Worm (Caenorhabditis elegans) whole organism, L1 larva: Measurements from ENCODE around the gene K03H1.11.

Source experiments
- F16B12.6 ChIP-seq: fragments of 150-350 bp; optimal IDR thresholded peaks from 2 replicates; lab custom pipeline; 2014; ENCODE audit warnings: missing biosample characterization, missing genetic modification characterization
- alr-1 ChIP-seq: fragments of 200-800 bp; sonication (Bioruptor generic); optimal IDR thresholded peaks from 2 replicates; lab custom pipeline; 2018; ENCODE audit warnings: borderline replicate concordance, mild to moderate bottlenecking, missing genetic modification characterization, missing compliant biosample characterization
- ama-1 ChIP-seq: fragments of 150-350 bp; optimal IDR thresholded peaks from 2 replicates; lab custom pipeline; 2014
- blmp-1 ChIP-seq: fragments of 150-350 bp; optimal IDR thresholded peaks from 2 replicates; lab custom pipeline; 2014; ENCODE audit warnings: missing biosample characterization, missing genetic modification characterization
- ces-1 ChIP-seq: fragments of 150-350 bp; optimal IDR thresholded peaks from 2 replicates; lab custom pipeline; 2014; ENCODE audit warnings: missing biosample characterization, missing genetic modification reagents, missing genetic modification characterization
- dpl-1 ChIP-seq, 3 experiments: fragments of 150-350 bp in 2 of 3; sonication (generic microtip) in 1 of 3; optimal IDR thresholded peaks; 2 replicates each; lab custom pipeline; 2014 to 2017; ENCODE audit warnings: missing biosample characterization in 3 of 3, missing genetic modification characterization in 3 of 3, missing genetic modification reagents in 3 of 3
- dsc-1 ChIP-seq: sonication (generic microtip); optimal IDR thresholded peaks from 2 replicates; lab custom pipeline; 2016; ENCODE audit warnings: mild to moderate bottlenecking, missing genetic modification characterization, missing compliant biosample characterization
- efl-1 ChIP-seq, 4 experiments: fragments of 150-350 bp; optimal IDR thresholded peaks in 3 of 4; peaks in 1 of 4; 1 replicate in 1 of 4; 2 replicates in 3 of 4; lab custom pipeline; 2014; ENCODE audit warnings: missing biosample characterization in 2 of 4, missing genetic modification characterization in 2 of 4, missing genetic modification reagents in 2 of 4
- efl-3 ChIP-seq: fragments of 200-800 bp; sonication (Bioruptor generic); optimal IDR thresholded peaks from 2 replicates; lab custom pipeline; 2018; ENCODE audit warnings: mild to moderate bottlenecking, missing genetic modification characterization, missing compliant biosample characterization
- egl-27 ChIP-seq, 2 experiments: fragments of 150-350 bp in 1 of 2; sonication (generic microtip); optimal IDR thresholded peaks; 3 replicates each; lab custom pipeline; 2017 to 2018; ENCODE audit warnings: missing biosample characterization in 2 of 2, missing genetic modification characterization in 2 of 2, missing genetic modification reagents in 2 of 2
- elt-3 ChIP-seq, 6 experiments: fragments of 150-350 bp in 1 of 6; sonication (generic microtip); optimal IDR thresholded peaks; 2 replicates each; lab custom pipeline; 2017 to 2018; ENCODE audit warnings: missing biosample characterization in 6 of 6, missing genetic modification characterization in 6 of 6, inconsistent platforms in 1 of 6
- fkh-10 ChIP-seq: sonication (generic microtip); optimal IDR thresholded peaks from 2 replicates; lab custom pipeline; 2017; ENCODE audit warnings: missing biosample characterization, missing genetic modification reagents, missing genetic modification characterization
- fkh-4 ChIP-seq: sonication (generic microtip); optimal IDR thresholded peaks from 2 replicates; lab custom pipeline; 2016; ENCODE audit warnings: missing compliant biosample characterization, missing genetic modification characterization, borderline replicate concordance
- fkh-8 ChIP-seq: sonication (generic microtip); optimal IDR thresholded peaks from 2 replicates; lab custom pipeline; 2016; ENCODE audit warnings: mild to moderate bottlenecking, missing genetic modification characterization, missing compliant biosample characterization
- irx-1 ChIP-seq: sonication (generic microtip); optimal IDR thresholded peaks from 2 replicates; lab custom pipeline; 2016; ENCODE audit warnings: missing genetic modification characterization, missing compliant biosample characterization
- isw-1 ChIP-seq: fragments of 200-800 bp; sonication (Bioruptor generic); IDR thresholded peaks from 2 replicates; pipeline ENCODE4 v1.3.6; 2022; ENCODE audit warnings: missing genetic modification characterization, missing compliant biosample characterization
- lin-13 ChIP-seq: fragments of 150-350 bp; optimal IDR thresholded peaks from 2 replicates; lab custom pipeline; 2014; ENCODE audit warnings: missing biosample characterization, missing genetic modification reagents, missing genetic modification characterization
- lin-15B ChIP-seq: fragments of 150-350 bp; sonication (generic microtip); optimal IDR thresholded peaks from 3 replicates; lab custom pipeline; 2014; ENCODE audit warnings: missing biosample characterization, missing genetic modification characterization
- lin-35 ChIP-seq, 2 experiments: fragments of 150-350 bp; optimal IDR thresholded peaks; 2 replicates each; lab custom pipeline; 2014; ENCODE audit warnings: missing biosample characterization in 2 of 2, missing genetic modification characterization in 2 of 2, missing genetic modification reagents in 2 of 2
- lin-39 ChIP-seq: fragments of 150-350 bp; optimal IDR thresholded peaks from 2 replicates; lab custom pipeline; 2014; ENCODE audit warnings: missing biosample characterization, missing genetic modification reagents, missing genetic modification characterization
- mab-9 ChIP-seq: fragments of 200-800 bp; sonication (Bioruptor generic); IDR thresholded peaks from 2 replicates; pipeline ENCODE4 v1.3.6; 2022; ENCODE audit warnings: missing genetic modification reagents, missing genetic modification characterization, missing compliant biosample characterization
- mdl-1 ChIP-seq, 2 experiments: fragments of 150-350 bp; optimal IDR thresholded peaks; 2 replicates each; lab custom pipeline; 2014 to 2017; ENCODE audit warnings: missing biosample characterization in 2 of 2, missing genetic modification characterization in 2 of 2, inconsistent platforms in 1 of 2
- nhr-12 ChIP-seq: sonication (generic microtip); optimal IDR thresholded peaks from 2 replicates; lab custom pipeline; 2017; ENCODE audit warnings: missing biosample characterization, missing genetic modification characterization
- nhr-237 ChIP-seq: fragments of 150-350 bp; optimal IDR thresholded peaks from 2 replicates; lab custom pipeline; 2014; ENCODE audit warnings: missing biosample characterization, missing genetic modification characterization
- nhr-84 ChIP-seq: sonication (generic microtip); optimal IDR thresholded peaks from 2 replicates; lab custom pipeline; 2017; ENCODE audit warnings: missing biosample characterization, missing genetic modification characterization
- nhr-85 ChIP-seq: sonication (generic microtip); peaks from one replicate; lab custom pipeline; 2016; ENCODE audit warnings: missing genetic modification characterization, inconsistent platforms, missing compliant biosample characterization
- nhr-90 ChIP-seq: sonication (generic microtip); optimal IDR thresholded peaks from 2 replicates; lab custom pipeline; 2016; ENCODE audit warnings: mild to moderate bottlenecking, missing genetic modification characterization, missing compliant biosample characterization; ENCODE audit not compliant: poor library complexity
- snpc-4 ChIP-seq: fragments of 150-350 bp; optimal IDR thresholded peaks from 2 replicates; lab custom pipeline; 2014; ENCODE audit warnings: missing biosample characterization, missing genetic modification characterization
- snu-23 ChIP-seq: sonication (generic microtip); optimal IDR thresholded peaks from 2 replicates; lab custom pipeline; 2016; ENCODE audit warnings: missing genetic modification characterization, missing compliant biosample characterization
- swsn-7 ChIP-seq: sonication (generic microtip); optimal IDR thresholded peaks from 2 replicates; lab custom pipeline; 2016; ENCODE audit warnings: missing genetic modification characterization, missing compliant biosample characterization
- tlp-1 ChIP-seq: fragments of 150-350 bp; optimal IDR thresholded peaks from 2 replicates; lab custom pipeline; 2014; ENCODE audit warnings: missing biosample characterization, missing genetic modification characterization
- unc-130 ChIP-seq: fragments of 150-350 bp; optimal IDR thresholded peaks from 2 replicates; lab custom pipeline; 2017; ENCODE audit warnings: missing biosample characterization, missing genetic modification characterization, inconsistent platforms
- unc-62 ChIP-seq: fragments of 150-350 bp; optimal IDR thresholded peaks from 2 replicates; lab custom pipeline; 2014; ENCODE audit warnings: missing biosample characterization, missing genetic modification reagents, missing genetic modification characterization
- unc-86 ChIP-seq: sonication (generic microtip); optimal IDR thresholded peaks from 2 replicates; lab custom pipeline; 2016; ENCODE audit warnings: missing genetic modification characterization, missing compliant biosample characterization
- vab-15 ChIP-seq: sonication (generic microtip); optimal IDR thresholded peaks from 2 replicates; lab custom pipeline; 2017; ENCODE audit warnings: missing genotype, mild to moderate bottlenecking, missing genetic modification characterization, missing compliant biosample characterization
- xbp-1 ChIP-seq: sonication (generic microtip); optimal IDR thresholded peaks from 2 replicates; lab custom pipeline; 2016; ENCODE audit warnings: missing genetic modification characterization, missing compliant biosample characterization
- ztf-11 ChIP-seq, 2 experiments: sonication (generic microtip); optimal IDR thresholded peaks; 2 replicates each; lab custom pipeline; 2016 to 2017; ENCODE audit warnings: missing genetic modification characterization in 2 of 2, missing biosample characterization in 1 of 2, missing compliant biosample characterization in 1 of 2
- ztf-4 ChIP-seq: fragments of 150-350 bp; optimal IDR thresholded peaks from 2 replicates; lab custom pipeline; 2014; ENCODE audit warnings: missing biosample characterization, missing genetic modification characterization

The K03H1.11 gene

ce11 chrIII:9956123-9956522 is 4.4 kb upstream of the K03H1.11 start, which contains the start of gene mog-1 (continued):
- TF ChIP-seq nhr-237 (tag; lab: Kevin White, UChicago) (no peak), tlp-1 (no peak), lin-15B (tag; lab: Kevin White, UChicago) (no peak), dsc-1 (no peak), nhr-90 (tag; lab: Kevin White, UChicago) (no peak), ztf-11 (tag; optimal IDR thresholded peaks at IDR 0.05; lab: Kevin White, UChicago) (no peak), alr-1 (tag; lab: Kevin White, UChicago) (no peak), efl-3 (no peak), efl-1 (optimal IDR thresholded peaks at IDR 0.05; lab: Kevin White, UChicago) (peak; percentile 7 to 19), efl-1 (GFP tag; optimal IDR thresholded peaks at IDR 0.05 in 1 of 2; lab: Kevin White, UChicago) (peak; percentile 43 to 51), nhr-84 (no peak), swsn-7 (tag; lab: Kevin White, UChicago) (no peak), lin-39 (tag; lab: Kevin White, UChicago) (no peak), nhr-12 (tag; lab: Kevin White, UChicago) (no peak), egl-27 (tag; optimal IDR thresholded peaks at IDR 0.05; lab: Kevin White, UChicago) (no peak), snpc-4 (tag; lab: Kevin White, UChicago) (no peak), isw-1 (no peak), ama-1 (lab: Kevin White, UChicago) (no peak), blmp-1 (tag; lab: Kevin White, UChicago) (peak; percentile 2), xbp-1 (no peak), fkh-10 (GFP tag; lab: Kevin White, UChicago) (no peak), lin-13 (no peak), nhr-85 (tag; lab: Kevin White, UChicago) (no peak), ces-1 (no peak)

ce11 chrIII:9950244-9950643 is 1.5 kb downstream of the K03H1.11 start, which contains the start of gene K03H1.13:
K03H1.13 (minus strand) TSS chrIII:9950344.
- TF ChIP-seq ces-1 (no peak), fkh-4 (tag; lab: Kevin White, UChicago) (no peak), mab-9 (no peak), efl-1 (optimal IDR thresholded peaks at IDR 0.05; lab: Kevin White, UChicago) (no peak), efl-1 (GFP tag; optimal IDR thresholded peaks at IDR 0.05 in 1 of 2; lab: Kevin White, UChicago) (peak in 1 of 2 experiments; percentile 30)

- peak; percentile 74 for TF ChIP-seq F16B12.6 (tag; lab: Kevin White, UChicago)
- TF ChIP-seq efl-1 (optimal IDR thresholded peaks at IDR 0.05; lab: Kevin White, UChicago), result peak; percentile 64 to 69
- TF ChIP-seq efl-1 (GFP tag; optimal IDR thresholded peaks at IDR 0.05 in 1 of 2; lab: Kevin White, UChicago), result peak; percentile 81 to 97
- peak; percentile 43 to 80 (median 67) for TF ChIP-seq dpl-1 (GFP tag; optimal IDR thresholded peaks at IDR 0.05; lab: Kevin White, UChicago)
- no peak for TF ChIP-seq nhr-237 (tag; lab: Kevin White, UChicago)
- peak; percentile 1 to 84 for TF ChIP-seq lin-35 (GFP tag; optimal IDR thresholded peaks at IDR 0.05; lab: Kevin White, UChicago)
- no peak for TF ChIP-seq xbp-1
- TF ChIP-seq lin-15B (tag; lab: Kevin White, UChicago), result peak; percentile 63
These were observed 4.9 kb downstream of the K03H1.11 start, which contains the start of gene K03H1.7 for ce11 chrIII:9946806-9947419. K03H1.7 (plus strand) TSS chrIII:9947405.

- TF ChIP-seq ztf-4 (no peak), vab-15 (tag; lab: Kevin White, UChicago) (no peak), irx-1 (no peak), fkh-8 (tag; lab: Kevin White, UChicago) (no peak), ztf-11 (tag; optimal IDR thresholded peaks at IDR 0.05; lab: Kevin White, UChicago) (no peak), F16B12.6 (tag; lab: Kevin White, UChicago) (no peak), unc-86 (tag; lab: Kevin White, UChicago) (no peak), unc-62 (GFP tag; lab: Kevin White, UChicago) (no peak), mdl-1 (tag; optimal IDR thresholded peaks at IDR 0.05; lab: Kevin White, UChicago) (no peak), nhr-85 (tag; lab: Kevin White, UChicago) (no peak), nhr-12 (tag; lab: Kevin White, UChicago) (no peak), mab-9 (no peak), elt-3 (tag; optimal IDR thresholded peaks at IDR 0.05; lab: Kevin White, UChicago) (no peak), swsn-7 (tag; lab: Kevin White, UChicago) (no peak), xbp-1 (no peak), unc-130 (no peak), snu-23 (GFP tag; lab: Kevin White, UChicago) (no peak)
These were observed 7.0 kb downstream of the K03H1.11 start, which contains the start of gene gln-2 for ce11 chrIII:9944723-9945122. gln-2 (minus strand) TSS chrIII:9944823.
